Fruit fly (Drosophila melanogaster) whole organism, prepupa: ENCODE results near the gene CG5391.

Source experiments
- CG10669 ChIP-seq: fragments of 200-800 bp; sonication (Bioruptor generic); optimal IDR thresholded peaks from 3 replicates; lab custom pipeline; 2018; ENCODE audit warnings: missing biosample characterization, mild to moderate bottlenecking, missing genetic modification characterization, moderate library complexity
- CG11762 ChIP-seq: fragments of 200-800 bp; sonication (Bioruptor generic); optimal IDR thresholded peaks from 3 replicates; lab custom pipeline; 2016; ENCODE audit warnings: missing biosample characterization, missing genetic modification characterization; ENCODE audit not compliant: insufficient read depth
- CG6854 ChIP-seq: fragments of 200-800 bp; sonication (Bioruptor generic); optimal IDR thresholded peaks from 2 replicates; lab custom pipeline; 2017; ENCODE audit warnings: missing biosample characterization, mild to moderate bottlenecking, missing genetic modification characterization
- Smox ChIP-seq: fragments of 200-800 bp; sonication (Bioruptor generic); optimal IDR thresholded peaks from 3 replicates; lab custom pipeline; 2016; ENCODE audit warnings: missing biosample characterization, missing genetic modification characterization
- net ChIP-seq: fragments of 200-800 bp; sonication (Bioruptor generic); optimal IDR thresholded peaks from 3 replicates; lab custom pipeline; 2016; ENCODE audit warnings: missing biosample characterization, missing genetic modification characterization
- salr ChIP-seq, 2 experiments: fragments of 200-800 bp; sonication (Bioruptor generic); optimal IDR thresholded peaks; 3 replicates each; lab custom pipeline; 2016 to 2018; ENCODE audit warnings: missing biosample characterization in 2 of 2, missing genetic modification characterization in 2 of 2, mild to moderate bottlenecking in 1 of 2
- topi ChIP-seq: fragments of 200-800 bp; sonication (Bioruptor generic); optimal IDR thresholded peaks from 3 replicates; lab custom pipeline; 2016; ENCODE audit warnings: missing biosample characterization, missing genetic modification characterization

dm6 chr3R:22375674-22376073, 41.7 kb upstream of the CG5391 start, which contains the start of gene CG18596:
- no peak for TF ChIP-seq salr (GFP tag; optimal IDR thresholded peaks at IDR 0.05; lab: Kevin White, UChicago)
- no peak for TF ChIP-seq Smox (GFP tag; lab: Kevin White, UChicago)
- TF ChIP-seq CG10669 (GFP tag; lab: Kevin White, UChicago) = no peak
- no peak for TF ChIP-seq net
- no peak for TF ChIP-seq topi
- no peak for TF ChIP-seq CG6854 (GFP tag; lab: Kevin White, UChicago)
- no peak for TF ChIP-seq CG11762 (GFP tag; lab: Kevin White, UChicago)
